Worm (Caenorhabditis elegans) whole organism, L4 larva: ENCODE results near the gene B0563.8.

Experiments used
- T26A8.4 ChIP-seq: fragments of 200-800 bp; sonication (Bioruptor generic); IDR thresholded peaks from 2 replicates; pipeline ENCODE4 v1.3.6; 2022; ENCODE audit warnings: missing genetic modification characterization, missing compliant biosample characterization
- ZK337.2 ChIP-seq: fragments of 200-800 bp; sonication (Bioruptor generic); IDR thresholded peaks from 2 replicates; pipeline ENCODE4 v1.3.6; 2022; ENCODE audit warnings: missing genetic modification reagents, missing genetic modification characterization, missing compliant biosample characterization
- aha-1 ChIP-seq: fragments of 150-350 bp; peaks from one replicate; lab custom pipeline; 2014; ENCODE audit warnings: missing biosample characterization, missing genetic modification characterization
- ama-1 ChIP-seq: fragments of 150-350 bp; optimal IDR thresholded peaks from 2 replicates; lab custom pipeline; 2014; ENCODE audit warnings: inconsistent platforms, mixed read lengths
- ceh-44 ChIP-seq: fragments of 200-800 bp; sonication (Bioruptor generic); IDR thresholded peaks from 2 replicates; pipeline ENCODE4 v1.3.6; 2022; ENCODE audit warnings: missing genetic modification reagents, missing genetic modification characterization, missing compliant biosample characterization
- cey-2 ChIP-seq: sonication (generic microtip); optimal IDR thresholded peaks from 3 replicates; lab custom pipeline; 2017; ENCODE audit warnings: missing genetic modification characterization, mild to moderate bottlenecking, missing compliant biosample characterization, antibody characterized with exemption, borderline replicate concordance; ENCODE audit not compliant: insufficient read depth
- ctbp-1 ChIP-seq: fragments of 200-800 bp; sonication (Bioruptor generic); IDR thresholded peaks from 2 replicates; pipeline ENCODE4 v1.3.6; 2022; ENCODE audit warnings: missing genetic modification reagents, missing genetic modification characterization, missing compliant biosample characterization
- daf-16 ChIP-seq, 3 experiments: sonication (generic microtip); optimal IDR thresholded peaks; 2 replicates each; lab custom pipeline; 2016 to 2017; ENCODE audit warnings: missing genetic modification characterization in 3 of 3, missing genetic modification reagents in 3 of 3, mild to moderate bottlenecking in 2 of 3, missing compliant biosample characterization in 2 of 3, missing biosample characterization in 1 of 3, moderate library complexity in 1 of 3
- dmd-6 ChIP-seq: fragments of 200-800 bp; sonication (Bioruptor generic); IDR thresholded peaks from 2 replicates; pipeline ENCODE4 v1.3.6; 2022; ENCODE audit warnings: missing genetic modification reagents, missing genetic modification characterization, missing compliant biosample characterization
- dmd-8 ChIP-seq: fragments of 200-800 bp; sonication (Bioruptor generic); IDR thresholded peaks from 2 replicates; pipeline ENCODE4 v1.3.6; 2022; ENCODE audit warnings: missing genetic modification characterization, missing compliant biosample characterization
- dve-1 ChIP-seq: sonication (generic microtip); optimal IDR thresholded peaks from 2 replicates; lab custom pipeline; 2017; ENCODE audit warnings: antibody characterized with exemption, mild to moderate bottlenecking, missing genetic modification characterization, missing compliant biosample characterization; ENCODE audit not compliant: insufficient read depth
- egl-43 ChIP-seq: fragments of 200-800 bp; sonication (Bioruptor generic); IDR thresholded peaks from 2 replicates; pipeline ENCODE4 v1.3.6; 2022; ENCODE audit warnings: missing genetic modification reagents, missing genetic modification characterization, missing compliant biosample characterization
- fos-1 ChIP-seq: fragments of 150-350 bp; optimal IDR thresholded peaks from 2 replicates; lab custom pipeline; 2014; ENCODE audit warnings: missing biosample characterization, missing genetic modification characterization
- hif-1 ChIP-seq, 2 experiments: sonication (generic microtip); optimal IDR thresholded peaks; 2 replicates each; lab custom pipeline; 2016 to 2017; ENCODE audit warnings: missing compliant biosample characterization in 2 of 2, missing genetic modification characterization in 2 of 2, missing genetic modification reagents in 2 of 2, missing genotype in 2 of 2, mild to moderate bottlenecking in 1 of 2
- hlh-11 ChIP-seq: fragments of 200-800 bp; sonication (Bioruptor generic); optimal IDR thresholded peaks from 2 replicates; lab custom pipeline; 2018; ENCODE audit warnings: mild to moderate bottlenecking, missing genetic modification characterization, missing compliant biosample characterization
- hlh-30 ChIP-seq: sonication (generic microtip); optimal IDR thresholded peaks from 2 replicates; lab custom pipeline; 2017; ENCODE audit warnings: antibody characterized with exemption, mild to moderate bottlenecking, missing genetic modification characterization, missing compliant biosample characterization; ENCODE audit not compliant: insufficient read depth
- jun-1 ChIP-seq: fragments of 150-350 bp; optimal IDR thresholded peaks from 2 replicates; lab custom pipeline; 2014; ENCODE audit warnings: missing biosample characterization, missing genetic modification reagents, missing genetic modification characterization
- lin-15B ChIP-seq: fragments of 150-350 bp; sonication (generic microtip); optimal IDR thresholded peaks from 3 replicates; lab custom pipeline; 2014; ENCODE audit warnings: missing biosample characterization, missing genetic modification characterization
- lin-38 ChIP-seq: fragments of 200-800 bp; sonication (Bioruptor generic); IDR thresholded peaks from 2 replicates; pipeline ENCODE4 v1.3.6; 2022; ENCODE audit warnings: missing genetic modification reagents, missing genetic modification characterization, missing compliant biosample characterization
- lir-3 ChIP-seq: sonication (generic microtip); optimal IDR thresholded peaks from 2 replicates; lab custom pipeline; 2016; ENCODE audit warnings: mild to moderate bottlenecking, missing genetic modification characterization, missing compliant biosample characterization
- mdl-1 ChIP-seq, 2 experiments: fragments of 150-350 bp in 1 of 2; sonication (generic microtip) in 1 of 2; optimal IDR thresholded peaks; 2 replicates each; lab custom pipeline; 2014 to 2017; ENCODE audit warnings: missing biosample characterization in 2 of 2, missing genetic modification characterization in 2 of 2
- mep-1 ChIP-seq: fragments of 150-350 bp; sonication (generic microtip); optimal IDR thresholded peaks from 3 replicates; lab custom pipeline; 2014; ENCODE audit warnings: missing biosample characterization, missing genetic modification characterization
- mxl-3 ChIP-seq: fragments of 200-800 bp; sonication (Bioruptor generic); optimal IDR thresholded peaks from 2 replicates; lab custom pipeline; 2018; ENCODE audit warnings: mild to moderate bottlenecking, missing genetic modification characterization, missing compliant biosample characterization
- nhr-10 ChIP-seq: fragments of 150-350 bp; optimal IDR thresholded peaks from 2 replicates; lab custom pipeline; 2014; ENCODE audit warnings: missing biosample characterization, missing genetic modification characterization
- nhr-102 ChIP-seq: sonication (generic microtip); optimal IDR thresholded peaks from 2 replicates; lab custom pipeline; 2016; ENCODE audit warnings: mild to moderate bottlenecking, missing genetic modification characterization, moderate library complexity, missing compliant biosample characterization
- nhr-11 ChIP-seq: fragments of 150-350 bp; optimal IDR thresholded peaks from 2 replicates; lab custom pipeline; 2014; ENCODE audit warnings: missing biosample characterization, missing genetic modification characterization
- nhr-237 ChIP-seq: sonication (generic microtip); optimal IDR thresholded peaks from 2 replicates; lab custom pipeline; 2017; ENCODE audit warnings: missing biosample characterization, missing genetic modification characterization
- nhr-28 ChIP-seq: fragments of 150-350 bp; optimal IDR thresholded peaks from 2 replicates; lab custom pipeline; 2014; ENCODE audit warnings: missing biosample characterization, missing genetic modification characterization
- nhr-48 ChIP-seq: sonication (generic microtip); optimal IDR thresholded peaks from 2 replicates; lab custom pipeline; 2016; ENCODE audit warnings: mild to moderate bottlenecking, missing genetic modification characterization, missing compliant biosample characterization
- nhr-6 ChIP-seq: fragments of 150-350 bp; optimal IDR thresholded peaks from 2 replicates; lab custom pipeline; 2014; ENCODE audit warnings: missing biosample characterization, missing genetic modification characterization
- nhr-77 ChIP-seq: fragments of 150-350 bp; optimal IDR thresholded peaks from 2 replicates; lab custom pipeline; 2014; ENCODE audit warnings: missing biosample characterization, missing genetic modification characterization
- php-3 ChIP-seq: fragments of 200-800 bp; sonication (Bioruptor generic); IDR thresholded peaks from 2 replicates; pipeline ENCODE4 v1.3.6; 2022; ENCODE audit warnings: missing genetic modification reagents, missing genetic modification characterization, missing compliant biosample characterization
- pqm-1 ChIP-seq: sonication (generic microtip); optimal IDR thresholded peaks from 2 replicates; lab custom pipeline; 2017; ENCODE audit warnings: missing biosample characterization, missing genetic modification characterization
- rbr-2 ChIP-seq: sonication (generic microtip); optimal IDR thresholded peaks from 2 replicates; lab custom pipeline; 2016; ENCODE audit warnings: missing genotype, missing genetic modification characterization, missing compliant biosample characterization
- skn-1 ChIP-seq: fragments of 150-350 bp; optimal IDR thresholded peaks from 2 replicates; lab custom pipeline; 2014; ENCODE audit warnings: missing biosample characterization, missing genetic modification characterization
- spr-3 ChIP-seq: fragments of 200-800 bp; sonication (Bioruptor generic); optimal IDR thresholded peaks from 2 replicates; lab custom pipeline; 2018; ENCODE audit warnings: mild to moderate bottlenecking, missing genetic modification characterization, missing compliant biosample characterization
- unc-130 ChIP-seq: sonication (generic microtip); optimal IDR thresholded peaks from 2 replicates; lab custom pipeline; 2016; ENCODE audit warnings: missing genetic modification reagents, missing genetic modification characterization, missing compliant biosample characterization
- vab-7 ChIP-seq: fragments of 200-800 bp; sonication (Bioruptor generic); IDR thresholded peaks from 2 replicates; pipeline ENCODE4 v1.3.6; 2022; ENCODE audit warnings: missing genetic modification reagents, missing genetic modification characterization, missing compliant biosample characterization

Gene B0563.8

DNA sequence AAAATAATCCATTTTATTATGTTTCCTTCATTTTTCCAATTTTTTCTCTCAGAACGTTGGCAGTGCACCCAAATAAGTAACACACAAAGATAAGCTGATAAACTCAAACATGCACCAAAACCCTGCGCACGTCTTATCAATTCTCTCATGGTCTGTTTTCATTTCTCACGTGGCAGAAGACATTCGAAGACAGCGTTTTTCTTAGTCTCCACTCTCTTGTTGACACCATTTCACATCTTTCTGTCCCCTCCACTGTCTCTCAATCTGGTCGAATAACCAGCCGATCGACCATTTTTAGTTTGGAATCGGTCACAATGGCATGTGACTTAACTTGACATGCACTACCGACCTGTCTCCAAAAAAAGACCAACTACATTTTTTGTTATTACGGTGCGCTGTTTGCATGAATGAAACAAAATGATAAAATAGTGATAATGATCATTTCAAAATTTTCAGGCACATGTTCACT lies 39.6 kb upstream of the B0563.8 start, which contains the start of gene C35B8.3 (continued):
- TF ChIP-seq skn-1 (tag; lab: Kevin White, UChicago) (no peak), dve-1 (tag; lab: Kevin White, UChicago) (peak; percentile 76), hif-1 (tag; optimal IDR thresholded peaks at IDR 0.05; lab: Kevin White, UChicago) (peak in 1 of 2 experiments; percentile 36), jun-1 (tag; lab: Kevin White, UChicago) (no peak), hlh-11 (tag; lab: Kevin White, UChicago) (peak; percentile 84), nhr-77 (peak; percentile 76), ceh-44 (GFP tag; lab: Robert Waterston, UW) (no peak), nhr-102 (tag; lab: Kevin White, UChicago) (peak; percentile 35), lin-15B (no peak), T26A8.4 (no peak), unc-130 (GFP tag; lab: Kevin White, UChicago) (no peak)

DNA sequence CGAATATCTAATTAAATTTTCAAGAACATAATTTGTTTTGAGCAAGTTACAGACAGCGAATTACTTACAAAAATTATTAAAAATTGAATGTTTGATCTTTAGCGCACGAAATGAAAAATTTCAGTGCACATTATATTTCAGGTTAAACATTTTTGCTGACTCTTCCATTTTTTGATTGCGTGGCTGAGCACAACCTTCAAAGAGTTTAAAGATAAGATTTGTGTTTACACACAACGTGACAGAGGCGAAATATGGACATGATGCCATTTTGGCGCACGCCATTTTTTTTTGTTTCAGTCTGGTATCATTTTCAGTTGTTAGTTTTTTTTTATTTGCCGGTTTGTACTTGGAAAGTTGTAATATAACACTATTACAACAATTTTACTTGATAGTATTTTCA lies 38.4 kb upstream of the B0563.8 start:
- TF ChIP-seq nhr-28 (tag; lab: Kevin White, UChicago): peak; percentile 69
- TF ChIP-seq nhr-11 (tag; lab: Kevin White, UChicago): no peak
- TF ChIP-seq cey-2: no peak
- no peak for TF ChIP-seq daf-16 (GFP tag; optimal IDR thresholded peaks at IDR 0.05; lab: Kevin White, UChicago)
- TF ChIP-seq daf-16 (tag; optimal IDR thresholded peaks at IDR 0.05; lab: Kevin White, UChicago): peak; percentile 86
- TF ChIP-seq dmd-6: peak; percentile 78
- peak in 1 of 2 experiments; percentile 53 for TF ChIP-seq mdl-1 (tag; optimal IDR thresholded peaks at IDR 0.05; lab: Kevin White, UChicago)
- TF ChIP-seq pqm-1 (tag; lab: Kevin White, UChicago): peak; percentile 88
- TF ChIP-seq lir-3: no peak
- TF ChIP-seq dmd-8: no peak
- peak; percentile 20 for TF ChIP-seq hlh-30 (tag; lab: Kevin White, UChicago)
- TF ChIP-seq dve-1 (tag; lab: Kevin White, UChicago): peak; percentile 62
- peak; percentile 55 for TF ChIP-seq nhr-77
- TF ChIP-seq hlh-11 (tag; lab: Kevin White, UChicago): peak; percentile 40
- peak; percentile 48 for TF ChIP-seq mxl-3 (GFP tag; lab: Kevin White, UChicago)

DNA sequence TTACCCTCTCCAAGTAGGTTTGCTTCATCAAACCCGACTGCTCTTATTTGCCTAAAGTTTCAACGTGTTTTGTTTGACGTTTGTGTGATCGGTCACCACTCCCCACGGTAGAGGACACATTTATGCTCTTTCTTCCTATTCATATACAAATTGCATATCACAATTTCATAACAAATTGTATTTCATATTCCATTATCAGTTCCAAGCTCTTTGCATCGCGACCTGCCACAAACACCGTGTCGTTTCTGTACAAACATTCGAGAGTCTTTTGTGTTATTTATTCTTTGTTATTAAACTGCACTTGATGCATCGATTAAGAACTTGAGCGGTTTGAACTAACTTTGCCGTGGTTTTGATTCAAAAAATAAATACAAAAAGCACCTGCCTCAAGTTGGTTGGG lies 35.8 kb upstream of the B0563.8 start:
- TF ChIP-seq nhr-10 (tag; lab: Kevin White, UChicago): no peak
- TF ChIP-seq ctbp-1: no peak
- TF ChIP-seq ama-1 (lab: Kevin White, UChicago): no peak
- no peak for TF ChIP-seq fos-1
- no peak for TF ChIP-seq nhr-237 (tag; lab: Kevin White, UChicago)
- TF ChIP-seq hlh-30 (tag; lab: Kevin White, UChicago): peak; percentile 7
- TF ChIP-seq egl-43 (GFP tag; lab: Robert Waterston, UW): no peak
- TF ChIP-seq aha-1 (tag; lab: Kevin White, UChicago): peak; percentile 74
- peak; percentile 47 for TF ChIP-seq dve-1 (tag; lab: Kevin White, UChicago)
- TF ChIP-seq hlh-11 (tag; lab: Kevin White, UChicago): peak; percentile 65
- TF ChIP-seq mep-1 (tag; lab: Kevin White, UChicago): peak; percentile 9
- TF ChIP-seq nhr-6 (tag; lab: Kevin White, UChicago): no peak
- no peak for TF ChIP-seq rbr-2
- no peak for TF ChIP-seq vab-7 (GFP tag; lab: Robert Waterston, UW)
- TF ChIP-seq lin-38 (GFP tag; lab: Robert Waterston, UW): no peak
- TF ChIP-seq nhr-28 (tag; lab: Kevin White, UChicago): peak; percentile 61
- no peak for TF ChIP-seq ZK337.2 (GFP tag; lab: Robert Waterston, UW)
- no peak for TF ChIP-seq spr-3 (GFP tag; lab: Kevin White, UChicago)
- 0 out of 2 replicates have a peak, but pooled peaks have one; percentile 27 for TF ChIP-seq php-3
- no peak for TF ChIP-seq cey-2
- peak; percentile 47 for TF ChIP-seq pqm-1 (tag; lab: Kevin White, UChicago)
- no peak for TF ChIP-seq nhr-102 (tag; lab: Kevin White, UChicago)
- TF ChIP-seq dmd-6: peak; percentile 23; the same call in 1 of the 2 replicates
- peak; percentile 11 for TF ChIP-seq nhr-48 (tag; lab: Kevin White, UChicago)
- no peak for TF ChIP-seq daf-16 (GFP tag; optimal IDR thresholded peaks at IDR 0.05; lab: Kevin White, UChicago)
- peak; percentile 82 for TF ChIP-seq daf-16 (tag; optimal IDR thresholded peaks at IDR 0.05; lab: Kevin White, UChicago)
- TF ChIP-seq, all 104 proteins: peak for 11
